Fruit fly (Drosophila melanogaster): ENCODE results near the gene alpha4GT2.

DNA sequence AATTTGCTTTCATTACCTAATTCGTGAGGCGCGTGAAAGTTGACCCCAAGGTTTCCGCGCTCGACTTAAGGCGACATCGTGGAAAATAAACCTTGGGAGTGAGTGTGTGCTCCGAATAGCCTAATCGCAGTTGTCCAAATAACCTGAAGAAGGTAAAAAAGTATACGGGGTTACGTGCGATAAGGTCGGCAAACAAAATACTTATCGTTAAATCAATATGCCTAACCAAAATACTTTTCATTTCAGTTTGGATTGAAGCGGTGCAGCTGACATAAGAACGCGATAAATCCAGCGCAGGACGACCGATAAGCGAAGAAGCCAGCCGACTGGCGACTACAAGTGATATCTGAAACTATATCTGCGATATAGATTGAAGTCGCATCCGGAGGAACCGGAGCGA is 53.1 kb downstream of the alpha4GT2 start:
- TF ChIP-seq Sin3A (optimal IDR thresholded peaks at IDR 0.05) (no peak), h (optimal IDR thresholded peaks at IDR 0.05) (no peak), psq (optimal IDR thresholded peaks at IDR 0.05) (no peak), ttk (optimal IDR thresholded peaks at IDR 0.05) (no peak), Myc (optimal IDR thresholded peaks at IDR 0.05) (no peak)

Data from Kc167 (cell line).